Worm (Caenorhabditis elegans) whole organism, L3 larva: ENCODE measurements around the gene str-207.

Experiments used
- daf-12 ChIP-seq: fragments of 150-350 bp; optimal IDR thresholded peaks from 2 replicates; lab custom pipeline; 2014; ENCODE audit warnings: missing biosample characterization, missing genetic modification reagents, missing genetic modification characterization
- egl-27 ChIP-seq: sonication (generic microtip); optimal IDR thresholded peaks from 4 replicates; lab custom pipeline; 2017; ENCODE audit warnings: missing biosample characterization, missing genetic modification reagents, missing genetic modification characterization
- lin-39 ChIP-seq: fragments of 150-350 bp; optimal IDR thresholded peaks from 2 replicates; lab custom pipeline; 2018; ENCODE audit warnings: missing biosample characterization, missing genetic modification reagents, missing genetic modification characterization
- nhr-12 ChIP-seq: fragments of 150-350 bp; optimal IDR thresholded peaks from 2 replicates; lab custom pipeline; 2014; ENCODE audit warnings: missing biosample characterization, missing genetic modification characterization
- nhr-237 ChIP-seq: fragments of 150-350 bp; optimal IDR thresholded peaks from 2 replicates; lab custom pipeline; 2014; ENCODE audit warnings: missing biosample characterization, missing genetic modification characterization
- nhr-28 ChIP-seq: fragments of 150-350 bp; optimal IDR thresholded peaks from 2 replicates; lab custom pipeline; 2014; ENCODE audit warnings: missing biosample characterization, missing genetic modification characterization
- nhr-77 ChIP-seq: fragments of 150-350 bp; optimal IDR thresholded peaks from 2 replicates; lab custom pipeline; 2014; ENCODE audit warnings: missing biosample characterization, missing genetic modification characterization
- sea-2 ChIP-seq: fragments of 150-350 bp; sonication (generic microtip); optimal IDR thresholded peaks from 4 replicates; lab custom pipeline; 2014; ENCODE audit warnings: missing biosample characterization, missing genetic modification reagents, missing genetic modification characterization
- skn-1 ChIP-seq: fragments of 150-350 bp; optimal IDR thresholded peaks from 2 replicates; lab custom pipeline; 2014; ENCODE audit warnings: missing biosample characterization, missing genetic modification characterization
- tbx-2 ChIP-seq: sonication (generic microtip); optimal IDR thresholded peaks from 2 replicates; lab custom pipeline; 2016; ENCODE audit warnings: mild to moderate bottlenecking, missing genetic modification characterization, missing compliant biosample characterization
- unc-62 ChIP-seq: fragments of 150-350 bp; sonication (generic microtip); optimal IDR thresholded peaks from 4 replicates; lab custom pipeline; 2014; ENCODE audit warnings: missing biosample characterization, missing genetic modification reagents, missing genetic modification characterization
- zag-1 ChIP-seq: fragments of 150-350 bp; optimal IDR thresholded peaks from 2 replicates; lab custom pipeline; 2014; ENCODE audit warnings: missing biosample characterization, missing genetic modification characterization
- ztf-11 ChIP-seq: fragments of 150-350 bp; optimal IDR thresholded peaks from 2 replicates; lab custom pipeline; 2014; ENCODE audit warnings: missing biosample characterization, missing genetic modification characterization

DNA sequence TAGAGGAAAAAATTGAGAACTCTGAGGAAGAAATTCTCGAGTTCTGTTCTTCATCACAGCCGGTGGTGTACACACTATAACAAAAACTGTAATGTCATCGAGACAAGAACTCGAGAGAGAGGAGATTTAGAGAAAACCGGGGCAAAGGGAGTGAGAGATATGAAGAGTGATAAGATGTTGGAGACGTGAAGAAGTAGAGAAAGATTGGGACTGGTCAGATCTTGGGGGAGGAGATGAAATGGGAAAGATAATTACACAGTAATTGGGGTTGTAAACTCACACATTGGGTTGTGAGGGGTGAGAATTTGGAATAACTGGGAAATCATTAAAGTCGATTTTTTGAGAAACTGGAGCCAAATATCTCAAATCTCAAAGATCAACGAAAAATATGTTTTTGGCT lies 14.3 kb downstream of the str-207 start:
- TF ChIP-seq sea-2 (GFP tag; lab: Kevin White, UChicago) (no peak), lin-39 (no peak), egl-27 (no peak), daf-12 (no peak), zag-1 (no peak), nhr-28 (tag; lab: Kevin White, UChicago) (no peak), nhr-12 (tag; lab: Kevin White, UChicago) (no peak), tbx-2 (tag; lab: Kevin White, UChicago) (no peak), unc-62 (GFP tag; lab: Kevin White, UChicago) (no peak), nhr-237 (tag; lab: Kevin White, UChicago) (no peak), skn-1 (tag; lab: Kevin White, UChicago) (no peak), nhr-77 (tag; lab: Kevin White, UChicago) (no peak), ztf-11 (tag; lab: Kevin White, UChicago) (no peak)
